Fruit fly (Drosophila melanogaster) whole organism, embryonic: ENCODE results near the gene dre4.
A peak's percentile ranks its signal among the peaks of the same experiment; 100 is the strongest.

Source experiments
- Abd-B ChIP-seq: fragments of 200-800 bp; sonication (Bioruptor generic); optimal IDR thresholded peaks from 2 replicates; lab custom pipeline; 2018; ENCODE audit warnings: missing biosample characterization, mild to moderate bottlenecking, missing genetic modification characterization, moderate library complexity
- Asciz ChIP-seq: fragments of 200-800 bp; sonication (Bioruptor generic); optimal IDR thresholded peaks from 2 replicates; lab custom pipeline; 2017; ENCODE audit warnings: missing biosample characterization, mild to moderate bottlenecking, missing genetic modification characterization, missing genetic modification reagents
- CG11456 ChIP-seq: fragments of 200-800 bp; sonication (Bioruptor generic); IDR thresholded peaks from 3 replicates; pipeline ENCODE4 v1.3.6; 2022; ENCODE audit warnings: missing biosample characterization, missing genetic modification characterization
- CG12744 ChIP-seq: fragments of 200-800 bp; sonication (Bioruptor generic); optimal IDR thresholded peaks from 2 replicates; lab custom pipeline; 2016; ENCODE audit warnings: missing biosample characterization, missing genetic modification characterization
- CG13424 ChIP-seq: fragments of 200-800 bp; sonication (Bioruptor generic); optimal IDR thresholded peaks from 2 replicates; lab custom pipeline; 2019; ENCODE audit warnings: missing biosample characterization, mild to moderate bottlenecking, missing genetic modification characterization, moderate library complexity
- CG14050 ChIP-seq: fragments of 200-800 bp; sonication (Bioruptor generic); IDR thresholded peaks from 3 replicates; pipeline ENCODE4 v1.3.6; 2022; ENCODE audit warnings: missing biosample characterization, missing genetic modification characterization
- CG15696 ChIP-seq: fragments of 200-800 bp; sonication (Bioruptor generic); optimal IDR thresholded peaks from 2 replicates; lab custom pipeline; 2019; ENCODE audit warnings: missing biosample characterization, mild to moderate bottlenecking, missing genetic modification characterization, moderate library complexity
- CG1647 ChIP-seq: fragments of 200-800 bp; sonication (Bioruptor generic); optimal IDR thresholded peaks from 3 replicates; lab custom pipeline; 2016; ENCODE audit warnings: missing biosample characterization, missing genetic modification characterization
- CG16815 ChIP-seq: fragments of 200-800 bp; sonication (Bioruptor generic); optimal IDR thresholded peaks from 3 replicates; lab custom pipeline; 2017; ENCODE audit warnings: missing biosample characterization, mild to moderate bottlenecking, missing genetic modification characterization
- CG18476 ChIP-seq: fragments of 200-800 bp; sonication (Bioruptor generic); optimal IDR thresholded peaks from 2 replicates; lab custom pipeline; 2016; ENCODE audit warnings: missing biosample characterization, mild to moderate bottlenecking, missing genetic modification characterization
- CG2678 ChIP-seq: fragments of 200-800 bp; sonication (Bioruptor generic); optimal IDR thresholded peaks from 3 replicates; lab custom pipeline; 2019; ENCODE audit warnings: missing biosample characterization, mild to moderate bottlenecking, missing genetic modification characterization, moderate library complexity
- CG30403 ChIP-seq: fragments of 200-800 bp; sonication (Bioruptor generic); optimal IDR thresholded peaks from 3 replicates; lab custom pipeline; 2016; ENCODE audit warnings: missing biosample characterization, missing genetic modification characterization
- CG43689 ChIP-seq: fragments of 200-800 bp; sonication (Bioruptor generic); IDR thresholded peaks from 2 replicates; pipeline ENCODE4 v1.3.6; 2022; ENCODE audit warnings: missing biosample characterization, missing genetic modification characterization
- CG6254 ChIP-seq: fragments of 200-800 bp; sonication (Bioruptor generic); optimal IDR thresholded peaks from 3 replicates; lab custom pipeline; 2017; ENCODE audit warnings: mild to moderate bottlenecking, missing biosample characterization, missing genetic modification reagents, missing genetic modification characterization
- CG6272 ChIP-seq: fragments of 200-800 bp; sonication (Bioruptor generic); IDR thresholded peaks from 2 replicates; pipeline ENCODE4 v1.3.6; 2022; ENCODE audit warnings: missing biosample characterization, missing genetic modification characterization
- CG6854 ChIP-seq: fragments of 200-800 bp; sonication (Bioruptor generic); optimal IDR thresholded peaks from 3 replicates; lab custom pipeline; 2017; ENCODE audit warnings: missing biosample characterization, mild to moderate bottlenecking, missing genetic modification characterization
- CG7556 ChIP-seq: fragments of 200-800 bp; sonication (Bioruptor generic); optimal IDR thresholded peaks from 2 replicates; lab custom pipeline; 2017; ENCODE audit warnings: missing biosample characterization, mild to moderate bottlenecking, missing genetic modification characterization
- CG7963 ChIP-seq: fragments of 200-800 bp; sonication (Bioruptor generic); IDR thresholded peaks from 3 replicates; pipeline ENCODE4 v1.3.6; 2022; ENCODE audit warnings: missing biosample characterization, missing genetic modification characterization; ENCODE audit not compliant: partially characterized antibody
- CG7987 ChIP-seq: fragments of 200-800 bp; sonication (Bioruptor generic); optimal IDR thresholded peaks from 2 replicates; lab custom pipeline; 2018; ENCODE audit warnings: missing biosample characterization, mild to moderate bottlenecking, missing genetic modification characterization, moderate library complexity
- CG8765 ChIP-seq: fragments of 200-800 bp; sonication (Bioruptor generic); IDR thresholded peaks from 2 replicates; pipeline ENCODE4 v1.3.6; 2022; ENCODE audit warnings: missing biosample characterization, missing genetic modification characterization
- CG9215 ChIP-seq: fragments of 200-800 bp; sonication (Bioruptor generic); IDR thresholded peaks from 2 replicates; pipeline ENCODE4 v1.3.6; 2022; ENCODE audit warnings: missing biosample characterization, missing genetic modification characterization
- Dbx ChIP-seq: fragments of 200-800 bp; sonication (Bioruptor generic); IDR thresholded peaks from 3 replicates; pipeline ENCODE4 v1.3.6; 2022; ENCODE audit warnings: missing biosample characterization, missing genetic modification characterization
- Dip2 ChIP-seq: fragments of 200-800 bp; sonication (Bioruptor generic); IDR thresholded peaks from 2 replicates; pipeline ENCODE4 v1.3.6; 2022; ENCODE audit warnings: missing biosample characterization, missing genetic modification characterization
- Drgx ChIP-seq: fragments of 200-800 bp; sonication (Bioruptor generic); IDR thresholded peaks from 2 replicates; pipeline ENCODE4 v1.3.6; 2022; ENCODE audit warnings: missing biosample characterization, missing genetic modification characterization
- Eip74EF ChIP-seq, 2 experiments: fragments of 200-800 bp in 1 of 2; fragments of >200 bp in 1 of 2; sonication (Bioruptor generic) in 1 of 2; optimal IDR thresholded peaks; 2 replicates each; lab custom pipeline; 2017 to 2019; ENCODE audit warnings: missing biosample characterization in 2 of 2, missing genetic modification characterization in 2 of 2, mild to moderate bottlenecking in 1 of 2, moderate library complexity in 1 of 2
- Ets65A ChIP-seq: fragments of 200-800 bp; sonication (Bioruptor generic); peaks from one replicate; lab custom pipeline; 2016; ENCODE audit warnings: missing biosample characterization, missing genetic modification characterization
- Hr3 ChIP-seq: fragments of 200-800 bp; sonication (Bioruptor generic); optimal IDR thresholded peaks from 3 replicates; lab custom pipeline; 2016; ENCODE audit warnings: missing biosample characterization, missing genetic modification characterization
- Hr39 ChIP-seq: fragments of >200 bp; optimal IDR thresholded peaks from 2 replicates; lab custom pipeline; 2017
- Hr51 ChIP-seq, 2 experiments: fragments of 200-800 bp; sonication (Bioruptor generic); optimal IDR thresholded peaks; 2 replicates in 1 of 2; 3 replicates in 1 of 2; lab custom pipeline; 2016 to 2018; ENCODE audit warnings: missing biosample characterization in 2 of 2, missing genetic modification characterization in 2 of 2, mild to moderate bottlenecking in 1 of 2, moderate library complexity in 1 of 2
- Jarid2 ChIP-seq: fragments of 200-800 bp; sonication (Bioruptor generic); optimal IDR thresholded peaks from 3 replicates; lab custom pipeline; 2017; ENCODE audit warnings: mild to moderate bottlenecking, missing biosample characterization, missing genetic modification reagents, missing genetic modification characterization
- Opbp ChIP-seq: fragments of 200-800 bp; sonication (Bioruptor generic); IDR thresholded peaks from 3 replicates; pipeline ENCODE4 v1.3.6; 2022; ENCODE audit warnings: missing biosample characterization, missing genetic modification characterization; ENCODE audit not compliant: partially characterized antibody
- corto ChIP-seq: fragments of 200-800 bp; sonication (Bioruptor generic); optimal IDR thresholded peaks from 2 replicates; lab custom pipeline; 2016; ENCODE audit warnings: missing biosample characterization, mild to moderate bottlenecking, missing genetic modification characterization, moderate library complexity
- gcm2 ChIP-seq: fragments of 200-800 bp; sonication (Bioruptor generic); optimal IDR thresholded peaks from 2 replicates; lab custom pipeline; 2016; ENCODE audit warnings: missing biosample characterization, missing genetic modification characterization
- grau ChIP-seq: fragments of 200-800 bp; optimal IDR thresholded peaks from 3 replicates; lab custom pipeline; 2019; ENCODE audit warnings: missing biosample characterization, mild to moderate bottlenecking, missing genetic modification characterization, moderate library complexity
- gt ChIP-seq: fragments of 200-800 bp; sonication (Bioruptor generic); IDR thresholded peaks from 2 replicates; pipeline ENCODE4 v1.3.6; 2022; ENCODE audit warnings: missing biosample characterization, missing genetic modification characterization
- kah ChIP-seq: fragments of 200-800 bp; sonication (Bioruptor generic); optimal IDR thresholded peaks from 2 replicates; lab custom pipeline; 2018; ENCODE audit warnings: missing biosample characterization, mild to moderate bottlenecking, missing genetic modification characterization
- kni ChIP-seq: fragments of 200-800 bp; sonication (Bioruptor generic); optimal IDR thresholded peaks from 3 replicates; lab custom pipeline; 2017; ENCODE audit warnings: mild to moderate bottlenecking, missing biosample characterization, missing genetic modification reagents, missing genetic modification characterization
- knrl ChIP-seq: fragments of 200-800 bp; sonication (Bioruptor generic); IDR thresholded peaks from 3 replicates; pipeline ENCODE4 v1.3.6; 2022; ENCODE audit warnings: missing biosample characterization, missing genetic modification characterization; ENCODE audit not compliant: partially characterized antibody
- luna ChIP-seq: fragments of 200-800 bp; sonication (Bioruptor generic); optimal IDR thresholded peaks from 2 replicates; lab custom pipeline; 2016; ENCODE audit warnings: missing biosample characterization, missing genetic modification characterization
- nau ChIP-seq: fragments of 200-800 bp; sonication (Bioruptor generic); optimal IDR thresholded peaks from 3 replicates; lab custom pipeline; 2017; ENCODE audit warnings: missing biosample characterization, mild to moderate bottlenecking, missing genetic modification characterization, missing genetic modification reagents
- ro ChIP-seq: fragments of 200-800 bp; sonication (Bioruptor generic); IDR thresholded peaks from 2 replicates; pipeline ENCODE4 v1.3.6; 2022; ENCODE audit warnings: missing biosample characterization, missing genetic modification characterization
- seq ChIP-seq: fragments of 200-800 bp; sonication (Bioruptor generic); IDR thresholded peaks from 2 replicates; pipeline ENCODE4 v1.3.6; 2022; ENCODE audit warnings: missing biosample characterization, missing genetic modification characterization
- ssp ChIP-seq: fragments of 200-800 bp; sonication (Bioruptor generic); IDR thresholded peaks from 2 replicates; pipeline ENCODE4 v1.3.6; 2022; ENCODE audit warnings: missing biosample characterization, missing genetic modification characterization
- sug ChIP-seq: fragments of 200-800 bp; optimal IDR thresholded peaks from 2 replicates; lab custom pipeline; 2019; ENCODE audit warnings: missing biosample characterization, mild to moderate bottlenecking, missing genetic modification characterization, moderate library complexity
- tin ChIP-seq: fragments of 200-800 bp; sonication (Bioruptor generic); optimal IDR thresholded peaks from 3 replicates; lab custom pipeline; 2016; ENCODE audit warnings: missing biosample characterization, missing genetic modification characterization
- tna ChIP-seq: fragments of 200-800 bp; sonication (Bioruptor generic); IDR thresholded peaks from 2 replicates; pipeline ENCODE4 v1.3.6; 2022; ENCODE audit warnings: missing biosample characterization, missing genetic modification characterization; ENCODE audit not compliant: partially characterized antibody

dre4 gene

DNA sequence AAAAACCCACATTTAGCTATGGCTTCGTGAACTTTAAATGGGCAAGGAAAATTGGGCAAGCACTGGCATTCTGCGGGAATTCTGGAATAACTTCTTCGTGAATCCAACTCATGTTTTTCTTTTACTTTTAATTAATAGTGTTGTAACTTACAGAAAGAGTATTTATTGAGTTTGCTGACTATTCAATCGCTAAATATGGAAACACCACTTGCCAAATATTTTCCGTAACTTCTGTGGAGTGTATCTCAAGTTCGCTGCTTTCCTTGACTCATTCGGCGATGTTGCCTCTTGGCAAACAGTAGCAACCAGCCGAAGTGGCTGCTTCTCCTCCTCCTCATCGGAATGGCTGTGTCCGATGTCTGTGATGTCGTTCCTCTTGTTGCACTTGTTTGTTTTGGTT is 29.2 kb upstream of the dre4 start:
- TF ChIP-seq Drgx (GFP tag; lab: Robert Waterston, UW): peak; percentile 17; the same call in 1 of the 2 replicates
- TF ChIP-seq Asciz: no peak

DNA sequence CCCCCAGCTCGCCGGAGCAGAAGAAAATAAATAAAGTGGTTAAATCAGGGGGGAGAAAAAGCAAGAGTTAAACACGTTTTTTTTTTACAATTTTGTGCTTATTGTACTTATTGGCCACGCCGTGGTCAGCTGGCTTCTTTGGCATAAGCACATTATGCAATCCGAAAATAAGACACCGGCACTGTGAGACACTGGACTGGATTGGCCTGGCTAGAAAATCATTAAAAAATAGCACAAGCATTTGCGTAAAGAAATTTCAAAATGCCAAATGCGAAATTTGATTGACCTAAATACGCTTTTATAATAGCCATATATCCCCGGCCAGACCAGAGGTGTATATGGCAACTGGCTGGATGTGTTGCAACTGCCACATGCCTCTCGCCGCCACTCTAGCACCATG is 28.3 kb upstream of the dre4 start:
- TF ChIP-seq sug (tag; lab: Kevin White, UChicago): no peak
- no peak for TF ChIP-seq Ets65A (GFP tag; lab: Kevin White, UChicago)
- no peak for TF ChIP-seq Opbp
- TF ChIP-seq CG1647 (GFP tag; lab: Kevin White, UChicago): no peak
- no peak for TF ChIP-seq tin
- no peak for TF ChIP-seq CG7963
- no peak for TF ChIP-seq seq (GFP tag; lab: Robert Waterston, UW)
- TF ChIP-seq Hr39: no peak
- no peak for TF ChIP-seq CG43689 (GFP tag; lab: Robert Waterston, UW)
- no peak for TF ChIP-seq Dbx (GFP tag; lab: Robert Waterston, UW)
- no peak for TF ChIP-seq CG12744
- TF ChIP-seq CG16815 (GFP tag; lab: Kevin White, UChicago): no peak
- TF ChIP-seq CG18476 (GFP tag; lab: Kevin White, UChicago): no peak
- TF ChIP-seq corto (GFP tag; lab: Kevin White, UChicago): no peak
- TF ChIP-seq CG6272: no peak
- TF ChIP-seq CG14050 (GFP tag; lab: Robert Waterston, UW): no peak
- TF ChIP-seq Abd-B: no peak
- no peak for TF ChIP-seq CG6854
- no peak for TF ChIP-seq Hr3 (GFP tag; lab: Kevin White, UChicago)

DNA sequence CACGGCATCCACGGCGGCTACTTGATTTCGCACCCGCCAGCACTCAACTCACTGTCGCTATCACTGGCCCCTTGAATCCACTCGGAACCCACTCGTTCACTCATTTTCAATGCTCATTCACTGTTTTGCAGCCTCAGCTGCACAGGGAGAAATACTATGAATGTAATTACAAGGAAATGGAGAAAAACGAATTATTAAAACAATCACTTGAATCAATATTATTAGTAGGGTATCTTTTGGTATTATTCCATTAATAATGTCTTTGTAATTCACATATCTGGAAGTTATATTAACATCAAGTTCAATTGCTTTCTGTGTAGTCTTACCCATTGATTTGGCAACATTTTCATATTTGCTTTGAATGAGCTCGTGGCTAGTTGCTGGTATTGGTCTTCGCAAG is 24.5 kb upstream of the dre4 start:
- TF ChIP-seq CG11456 (GFP tag; lab: Robert Waterston, UW) (no peak), Dip2 (no peak), CG7556 (GFP tag; lab: Kevin White, UChicago) (no peak), ro (no peak), nau (GFP tag; lab: Kevin White, UChicago) (no peak), gcm2 (GFP tag; lab: Kevin White, UChicago) (no peak), kah (no peak), Drgx (GFP tag; lab: Robert Waterston, UW) (peak; percentile 93)

DNA sequence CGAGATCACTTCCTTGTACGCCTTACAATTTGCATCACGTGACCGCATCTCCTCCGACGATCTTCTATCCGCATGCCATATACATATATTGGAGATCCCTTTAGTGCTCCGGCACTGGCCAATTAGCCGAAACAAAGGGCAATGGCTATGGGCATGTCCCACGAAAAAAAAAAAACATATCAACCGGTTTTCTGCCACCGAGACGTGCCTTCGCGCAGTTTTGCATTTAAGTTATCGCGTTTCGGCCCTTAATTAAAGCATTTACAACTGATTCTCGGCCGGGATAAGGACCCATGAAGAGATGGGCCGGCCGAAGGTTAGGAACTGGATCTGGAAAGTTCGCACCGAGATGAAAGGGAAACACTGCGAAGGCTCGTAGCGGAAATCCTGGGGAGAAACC is 23.5 kb upstream of the dre4 start:
- no peak for TF ChIP-seq CG30403 (GFP tag; lab: Kevin White, UChicago)
- no peak for TF ChIP-seq kni
- TF ChIP-seq knrl: no peak
- no peak for TF ChIP-seq ssp (GFP tag; lab: Robert Waterston, UW)
- no peak for TF ChIP-seq Hr51 (GFP tag; optimal IDR thresholded peaks at IDR 0.05; lab: Kevin White, UChicago)

DNA sequence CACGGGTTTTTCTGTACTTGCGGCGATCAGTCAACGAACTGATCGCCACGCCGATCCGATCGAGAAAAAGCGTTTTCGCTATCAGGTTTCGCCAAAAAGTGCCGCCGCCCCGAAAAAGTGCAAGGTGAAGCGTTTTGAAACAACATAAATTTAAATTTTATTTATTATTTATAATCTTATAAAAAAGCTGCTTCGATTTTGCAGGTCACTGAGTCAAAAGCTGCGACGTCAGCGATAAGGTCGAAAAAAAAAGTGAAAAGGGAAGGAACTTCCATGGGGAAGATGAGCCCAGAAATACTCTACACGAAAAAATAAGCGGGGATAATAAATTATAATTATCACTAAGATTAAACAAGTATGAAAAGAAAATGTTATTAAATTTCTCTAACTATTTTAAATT is 21.6 kb upstream of the dre4 start:
- no peak for TF ChIP-seq tna (GFP tag; lab: Robert Waterston, UW)
- peak; percentile 0 for TF ChIP-seq Ets65A (GFP tag; lab: Kevin White, UChicago)
- no peak for TF ChIP-seq CG6254

DNA sequence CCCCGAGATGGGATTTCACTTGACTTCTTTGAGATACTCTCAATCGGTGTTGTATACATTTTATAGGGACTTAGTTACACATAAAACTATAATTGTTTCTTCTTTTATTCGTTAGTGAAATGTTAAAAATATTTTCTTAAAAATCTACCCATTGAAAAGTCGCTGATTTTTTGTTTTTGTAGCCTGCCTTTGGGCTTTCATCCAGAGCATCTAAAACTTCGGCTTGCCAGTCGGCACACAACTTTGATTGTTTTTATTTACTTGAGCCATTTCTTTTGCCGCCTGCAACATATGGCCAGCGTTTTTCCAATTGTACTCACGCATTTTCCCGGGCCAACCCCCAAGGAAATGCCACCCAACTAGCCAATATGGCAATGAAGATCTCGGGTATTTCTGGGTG is 15.8 kb upstream of the dre4 start:
- peak; percentile 3 for TF ChIP-seq CG13424 (tag; lab: Kevin White, UChicago)
- TF ChIP-seq CG8765 (GFP tag; lab: Robert Waterston, UW): no peak
- TF ChIP-seq luna (GFP tag; lab: Kevin White, UChicago): no peak
- no peak for TF ChIP-seq CG2678 (tag; lab: Kevin White, UChicago)
- TF ChIP-seq Jarid2 (GFP tag; lab: Kevin White, UChicago): no peak
- TF ChIP-seq Hr51 (GFP tag; optimal IDR thresholded peaks at IDR 0.05; lab: Kevin White, UChicago): no peak
- no peak for TF ChIP-seq grau
- no peak for TF ChIP-seq Eip74EF (GFP tag; optimal IDR thresholded peaks at IDR 0.05; lab: Kevin White, UChicago)
- TF ChIP-seq CG15696 (tag; lab: Kevin White, UChicago): no peak
- TF ChIP-seq CG9215 (GFP tag; lab: Robert Waterston, UW): no peak
- TF ChIP-seq CG7987 (GFP tag; lab: Kevin White, UChicago): no peak
- no peak for TF ChIP-seq gt (GFP tag; lab: Robert Waterston, UW)
